Worm (Caenorhabditis elegans): ENCODE measurements around the gene pdk-1.

DNA sequence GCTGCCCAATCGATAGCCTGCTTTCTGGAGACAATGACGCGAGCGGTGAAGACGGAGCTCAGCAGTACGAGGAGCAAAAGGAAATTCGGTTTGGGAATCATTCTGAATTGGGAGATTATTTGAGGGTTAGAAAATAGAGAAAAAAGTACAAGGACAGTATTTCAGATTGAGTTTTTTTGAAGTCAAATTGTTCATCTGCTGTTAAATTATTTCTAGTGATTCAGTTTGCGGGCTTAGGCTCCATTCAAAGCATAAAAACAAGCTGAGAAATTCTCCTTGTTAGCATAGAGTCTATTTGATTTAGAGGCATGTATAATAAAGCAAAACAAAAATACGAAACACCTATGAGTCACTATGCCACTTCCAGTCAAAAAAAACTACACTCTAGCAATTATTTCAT lies 46.3 kb downstream of the pdk-1 start, which contains the start of gene dgn-2:
- no peak for TF ChIP-seq B0310.2 (tag; optimal IDR thresholded peaks at IDR 0.05)
- TF ChIP-seq ama-1 (optimal IDR thresholded peaks at IDR 0.05), result no peak
- no peak for TF ChIP-seq pes-1 (GFP tag; IDR thresholded peaks at IDR 0.05)
- no peak for TF ChIP-seq scrt-1 (GFP tag; IDR thresholded peaks at IDR 0.05)
- no peak for TF ChIP-seq ceh-36 (tag; optimal IDR thresholded peaks at IDR 0.05)
- TF ChIP-seq hmbx-1 (tag; optimal IDR thresholded peaks at IDR 0.05), result no peak
- no peak for TF ChIP-seq aly-1 (tag; optimal IDR thresholded peaks at IDR 0.05)
- TF ChIP-seq hmg-4 (GFP tag; optimal IDR thresholded peaks at IDR 0.05), result no peak
- TF ChIP-seq flt-1 (GFP tag; IDR thresholded peaks at IDR 0.05), result no peak
- TF ChIP-seq tra-4 (tag; optimal IDR thresholded peaks at IDR 0.05), result no peak
- TF ChIP-seq ceh-13 (GFP tag; optimal IDR thresholded peaks at IDR 0.05), result no peak
- no peak for TF ChIP-seq tbx-37 (GFP tag; conservative IDR thresholded peaks at IDR 0.05)
- TF ChIP-seq tbx-11 (GFP tag; IDR thresholded peaks at IDR 0.05), result no peak
- TF ChIP-seq F13C5.2 (tag; optimal IDR thresholded peaks at IDR 0.05), result no peak

Data from whole organism, early embryonic.